Worm (Caenorhabditis elegans) whole organism, L1 larva: ENCODE data around the gene F59A1.11.
A peak's percentile ranks its signal among the peaks of the same experiment; 100 is the strongest.

Experiments
- C04F5.9 ChIP-seq: sonication (generic microtip); optimal IDR thresholded peaks from 2 replicates; lab custom pipeline; 2016; ENCODE audit warnings: missing genetic modification characterization, missing compliant biosample characterization
- C16A3.4 ChIP-seq: fragments of 150-350 bp; optimal IDR thresholded peaks from 2 replicates; lab custom pipeline; 2014; ENCODE audit warnings: missing biosample characterization, missing genetic modification characterization
- aha-1 ChIP-seq: fragments of 150-350 bp; optimal IDR thresholded peaks from 2 replicates; lab custom pipeline; 2014; ENCODE audit warnings: missing biosample characterization, missing genetic modification characterization
- blmp-1 ChIP-seq: fragments of 150-350 bp; optimal IDR thresholded peaks from 2 replicates; lab custom pipeline; 2014; ENCODE audit warnings: missing biosample characterization, missing genetic modification characterization
- ceh-8 ChIP-seq: fragments of 200-800 bp; sonication (Bioruptor generic); optimal IDR thresholded peaks from 2 replicates; lab custom pipeline; 2018; ENCODE audit warnings: mild to moderate bottlenecking, missing genetic modification characterization, moderate library complexity, missing compliant biosample characterization
- ceh-82 ChIP-seq, 3 experiments: fragments of 150-350 bp in 1 of 3; sonication (generic microtip) in 2 of 3; optimal IDR thresholded peaks; 2 replicates each; lab custom pipeline; 2014 to 2017; ENCODE audit warnings: missing biosample characterization in 3 of 3, missing genetic modification characterization in 3 of 3
- efl-1 ChIP-seq, 4 experiments: fragments of 150-350 bp; optimal IDR thresholded peaks in 3 of 4; peaks in 1 of 4; 1 replicate in 1 of 4; 2 replicates in 3 of 4; lab custom pipeline; 2014; ENCODE audit warnings: missing biosample characterization in 2 of 4, missing genetic modification characterization in 2 of 4, missing genetic modification reagents in 2 of 4
- egl-13 ChIP-seq: sonication (generic microtip); optimal IDR thresholded peaks from 2 replicates; lab custom pipeline; 2016; ENCODE audit warnings: missing genotype, missing genetic modification reagents, missing genetic modification characterization, missing compliant biosample characterization
- egl-27 ChIP-seq, 2 experiments: fragments of 150-350 bp in 1 of 2; sonication (generic microtip); optimal IDR thresholded peaks; 3 replicates each; lab custom pipeline; 2017 to 2018; ENCODE audit warnings: missing biosample characterization in 2 of 2, missing genetic modification characterization in 2 of 2, missing genetic modification reagents in 2 of 2
- ets-5 ChIP-seq: fragments of 200-800 bp; sonication (Bioruptor generic); IDR thresholded peaks from 2 replicates; pipeline ENCODE4 v1.3.6; 2022; ENCODE audit warnings: missing genetic modification characterization, missing compliant biosample characterization
- fkh-10 ChIP-seq: sonication (generic microtip); optimal IDR thresholded peaks from 2 replicates; lab custom pipeline; 2017; ENCODE audit warnings: missing biosample characterization, missing genetic modification reagents, missing genetic modification characterization
- fkh-4 ChIP-seq: sonication (generic microtip); optimal IDR thresholded peaks from 2 replicates; lab custom pipeline; 2016; ENCODE audit warnings: missing compliant biosample characterization, missing genetic modification characterization, borderline replicate concordance
- fkh-8 ChIP-seq: sonication (generic microtip); optimal IDR thresholded peaks from 2 replicates; lab custom pipeline; 2016; ENCODE audit warnings: mild to moderate bottlenecking, missing genetic modification characterization, missing compliant biosample characterization
- fos-1 ChIP-seq: fragments of 150-350 bp; optimal IDR thresholded peaks from 2 replicates; lab custom pipeline; 2014; ENCODE audit warnings: missing biosample characterization, missing genetic modification characterization
- lin-13 ChIP-seq: fragments of 150-350 bp; optimal IDR thresholded peaks from 2 replicates; lab custom pipeline; 2014; ENCODE audit warnings: missing biosample characterization, missing genetic modification reagents, missing genetic modification characterization
- lin-39 ChIP-seq: fragments of 150-350 bp; optimal IDR thresholded peaks from 2 replicates; lab custom pipeline; 2014; ENCODE audit warnings: missing biosample characterization, missing genetic modification reagents, missing genetic modification characterization
- mab-9 ChIP-seq: fragments of 200-800 bp; sonication (Bioruptor generic); IDR thresholded peaks from 2 replicates; pipeline ENCODE4 v1.3.6; 2022; ENCODE audit warnings: missing genetic modification reagents, missing genetic modification characterization, missing compliant biosample characterization
- nhr-11 ChIP-seq: fragments of 150-350 bp; optimal IDR thresholded peaks from 2 replicates; lab custom pipeline; 2014; ENCODE audit warnings: missing biosample characterization, missing genetic modification characterization
- nhr-12 ChIP-seq: sonication (generic microtip); optimal IDR thresholded peaks from 2 replicates; lab custom pipeline; 2017; ENCODE audit warnings: missing biosample characterization, missing genetic modification characterization
- nhr-19 ChIP-seq: fragments of 200-800 bp; sonication (Bioruptor generic); conservative IDR thresholded peaks from 2 replicates; pipeline ENCODE4 v1.3.6; 2022; ENCODE audit warnings: missing genetic modification characterization, missing compliant biosample characterization
- nhr-47 ChIP-seq: sonication (generic microtip); optimal IDR thresholded peaks from 2 replicates; lab custom pipeline; 2016; ENCODE audit warnings: mild to moderate bottlenecking, missing genetic modification characterization, moderate library complexity, missing compliant biosample characterization
- nhr-71 ChIP-seq: sonication (generic microtip); optimal IDR thresholded peaks from 2 replicates; lab custom pipeline; 2016; ENCODE audit warnings: mild to moderate bottlenecking, missing genetic modification characterization, moderate library complexity, missing compliant biosample characterization
- nhr-77 ChIP-seq: fragments of 150-350 bp; optimal IDR thresholded peaks from 2 replicates; lab custom pipeline; 2014; ENCODE audit warnings: missing biosample characterization, missing genetic modification characterization
- nhr-90 ChIP-seq: sonication (generic microtip); optimal IDR thresholded peaks from 2 replicates; lab custom pipeline; 2016; ENCODE audit warnings: mild to moderate bottlenecking, missing genetic modification characterization, missing compliant biosample characterization; ENCODE audit not compliant: poor library complexity
- pag-3 ChIP-seq: sonication (generic microtip); optimal IDR thresholded peaks from 2 replicates; lab custom pipeline; 2017; ENCODE audit warnings: missing genetic modification characterization, mild to moderate bottlenecking, missing compliant biosample characterization, antibody characterized with exemption, borderline replicate concordance; ENCODE audit not compliant: insufficient read depth
- pqm-1 ChIP-seq: sonication (generic microtip); optimal IDR thresholded peaks from 3 replicates; lab custom pipeline; 2017; ENCODE audit warnings: missing biosample characterization, missing genetic modification characterization
- snpc-4 ChIP-seq: fragments of 150-350 bp; optimal IDR thresholded peaks from 2 replicates; lab custom pipeline; 2014; ENCODE audit warnings: missing biosample characterization, missing genetic modification characterization
- sox-4 ChIP-seq: sonication (generic microtip); optimal IDR thresholded peaks from 2 replicates; lab custom pipeline; 2016; ENCODE audit warnings: missing genetic modification characterization, missing compliant biosample characterization
- sptf-1 ChIP-seq: fragments of 150-350 bp; optimal IDR thresholded peaks from 2 replicates; lab custom pipeline; 2014; ENCODE audit warnings: missing biosample characterization, missing genetic modification characterization
- sup-37 ChIP-seq: fragments of 200-800 bp; sonication (Bioruptor generic); optimal IDR thresholded peaks from 2 replicates; lab custom pipeline; 2018; ENCODE audit warnings: mild to moderate bottlenecking, missing genetic modification characterization, missing compliant biosample characterization
- swsn-7 ChIP-seq: sonication (generic microtip); optimal IDR thresholded peaks from 2 replicates; lab custom pipeline; 2016; ENCODE audit warnings: missing genetic modification characterization, missing compliant biosample characterization
- tbx-2 ChIP-seq: sonication (generic microtip); optimal IDR thresholded peaks from 2 replicates; lab custom pipeline; 2016; ENCODE audit warnings: missing genetic modification characterization, missing compliant biosample characterization
- tlp-1 ChIP-seq: fragments of 150-350 bp; optimal IDR thresholded peaks from 2 replicates; lab custom pipeline; 2014; ENCODE audit warnings: missing biosample characterization, missing genetic modification characterization
- unc-86 ChIP-seq: sonication (generic microtip); optimal IDR thresholded peaks from 2 replicates; lab custom pipeline; 2016; ENCODE audit warnings: missing genetic modification characterization, missing compliant biosample characterization
- vab-15 ChIP-seq: sonication (generic microtip); optimal IDR thresholded peaks from 2 replicates; lab custom pipeline; 2017; ENCODE audit warnings: missing genotype, mild to moderate bottlenecking, missing genetic modification characterization, missing compliant biosample characterization
- xbp-1 ChIP-seq: sonication (generic microtip); optimal IDR thresholded peaks from 2 replicates; lab custom pipeline; 2016; ENCODE audit warnings: missing genetic modification characterization, missing compliant biosample characterization
- zag-1 ChIP-seq: fragments of 150-350 bp; optimal IDR thresholded peaks from 2 replicates; lab custom pipeline; 2014; ENCODE audit warnings: missing biosample characterization, missing genetic modification characterization
- zip-4 ChIP-seq: fragments of 200-800 bp; sonication (Bioruptor generic); optimal IDR thresholded peaks from 2 replicates; lab custom pipeline; 2018; ENCODE audit warnings: mild to moderate bottlenecking, missing genetic modification characterization, moderate library complexity, missing compliant biosample characterization

F59A1.11 gene

DNA sequence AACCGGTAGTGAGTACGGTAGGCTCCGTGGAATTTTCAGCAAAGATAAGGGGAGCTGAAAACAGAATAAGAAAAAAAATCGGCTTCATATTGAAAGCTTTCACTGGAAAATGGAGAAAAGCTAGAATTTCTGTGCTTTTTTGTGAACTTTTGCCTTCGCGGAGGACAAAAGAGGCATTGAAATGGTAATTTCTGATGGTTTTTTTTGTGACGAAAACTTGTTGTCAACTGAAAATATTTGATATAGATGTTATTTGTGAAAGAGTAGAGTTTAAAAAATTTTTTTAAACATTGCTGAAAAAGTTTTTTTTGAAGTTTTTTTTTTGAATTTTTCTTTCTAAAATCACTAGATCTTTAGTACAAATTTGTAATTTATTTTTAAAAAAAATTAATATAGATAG is 21.0 kb upstream of the F59A1.11 start, which contains the start of gene F59A1.18:
Gene F59A1.18, minus strand, starts transcription at position 101 of the 400 bp plus-strand sequence.
- TF ChIP-seq egl-27 (tag; optimal IDR thresholded peaks at IDR 0.05; lab: Kevin White, UChicago): no peak
- no peak for TF ChIP-seq nhr-47 (tag; lab: Kevin White, UChicago)
- no peak for TF ChIP-seq unc-86 (tag; lab: Kevin White, UChicago)
- TF ChIP-seq vab-15 (tag; lab: Kevin White, UChicago): no peak
- no peak for TF ChIP-seq tbx-2 (tag; lab: Kevin White, UChicago)
- TF ChIP-seq blmp-1 (tag; lab: Kevin White, UChicago): no peak
- TF ChIP-seq zag-1: no peak
- TF ChIP-seq sptf-1 (tag; lab: Kevin White, UChicago): no peak
- TF ChIP-seq fos-1 (tag; lab: Kevin White, UChicago): no peak
- TF ChIP-seq, all 84 proteins: peak for 0

DNA sequence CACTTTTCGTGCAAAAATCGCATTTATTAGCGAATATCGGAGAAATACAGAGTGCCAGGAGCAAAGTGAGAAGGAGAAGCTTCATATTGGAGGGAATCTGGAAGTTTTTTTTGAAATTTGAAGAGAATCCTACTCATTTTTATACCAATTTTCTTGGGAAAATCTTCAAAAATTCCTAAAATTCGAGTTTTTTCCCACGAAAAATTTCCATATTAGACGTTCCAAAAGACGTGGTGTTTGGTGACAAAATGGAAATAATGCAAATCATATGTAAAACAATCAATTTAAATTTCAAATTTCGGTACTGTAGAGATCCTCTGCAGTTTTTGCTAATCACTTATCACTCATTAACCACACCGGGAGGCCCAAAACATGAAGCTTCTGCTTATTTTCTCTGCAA is 19.1 kb upstream of the F59A1.11 start, which contains the start of the genes F59A1.16 and F59A1.6:
Gene F59A1.16, minus strand, starts transcription at position 101 of the 400 bp plus-strand sequence.
Gene F59A1.6, plus strand, starts transcription at position 285 of the 400 bp plus-strand sequence.
- TF ChIP-seq mab-9 (GFP tag; lab: Robert Waterston, UW) (no peak), swsn-7 (tag; lab: Kevin White, UChicago) (no peak), fkh-8 (no peak), unc-86 (tag; lab: Kevin White, UChicago) (no peak), nhr-90 (tag; lab: Kevin White, UChicago) (no peak), sox-4 (tag; lab: Kevin White, UChicago) (no peak), C04F5.9 (no peak), nhr-77 (no peak), ets-5 (GFP tag; lab: Robert Waterston, UW) (no peak), aha-1 (tag; lab: Kevin White, UChicago) (no peak), fkh-10 (GFP tag; lab: Kevin White, UChicago) (no peak), xbp-1 (no peak), ceh-8 (GFP tag; lab: Kevin White, UChicago) (no peak), egl-13 (tag; lab: Kevin White, UChicago) (no peak)
- TF ChIP-seq, all 84 proteins: peak for 0

DNA sequence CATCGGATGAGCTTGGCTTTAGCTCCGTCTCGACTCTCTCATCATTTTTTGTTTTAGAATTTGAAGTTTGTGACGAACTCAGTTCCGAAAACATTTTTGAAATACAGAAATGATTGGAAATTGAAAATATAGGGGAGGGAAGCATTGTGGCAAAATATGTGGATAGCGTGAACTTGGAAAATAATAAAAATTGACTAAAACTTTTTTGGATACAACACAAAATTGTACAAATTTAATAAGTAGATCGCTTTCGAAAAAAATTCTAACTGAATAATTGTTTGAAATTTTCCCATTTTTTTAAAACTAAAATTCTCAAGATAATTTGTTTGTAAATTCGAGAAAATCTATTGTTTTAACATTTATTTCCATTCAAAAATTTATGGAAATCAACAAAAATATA is 18.0 kb upstream of the F59A1.11 start, which contains the start of gene F59A1.15:
Gene F59A1.15, minus strand, starts transcription at position 101 of the 400 bp plus-strand sequence.
- TF ChIP-seq sptf-1 (tag; lab: Kevin White, UChicago): no peak
- no peak for TF ChIP-seq nhr-12 (tag; lab: Kevin White, UChicago)
- TF ChIP-seq ceh-82 (tag; optimal IDR thresholded peaks at IDR 0.05; lab: Kevin White, UChicago): no peak
- TF ChIP-seq pqm-1 (tag; lab: Kevin White, UChicago): no peak
- TF ChIP-seq lin-39 (tag; lab: Kevin White, UChicago): no peak
- TF ChIP-seq zag-1: no peak
- no peak for TF ChIP-seq pag-3 (tag; lab: Kevin White, UChicago)
- TF ChIP-seq fkh-10 (GFP tag; lab: Kevin White, UChicago): no peak
- TF ChIP-seq nhr-11 (tag; lab: Kevin White, UChicago): no peak
- no peak for TF ChIP-seq nhr-19 (GFP tag; lab: Robert Waterston, UW)
- TF ChIP-seq xbp-1: no peak
- no peak for TF ChIP-seq zip-4 (GFP tag; lab: Kevin White, UChicago)
- no peak for TF ChIP-seq mab-9 (GFP tag; lab: Robert Waterston, UW)
- no peak for TF ChIP-seq C16A3.4
- no peak for TF ChIP-seq egl-27 (tag; optimal IDR thresholded peaks at IDR 0.05; lab: Kevin White, UChicago)
- no peak for TF ChIP-seq fkh-4 (tag; lab: Kevin White, UChicago)
- TF ChIP-seq tlp-1 (tag; lab: Kevin White, UChicago): no peak
- no peak for TF ChIP-seq lin-13 (GFP tag; lab: Kevin White, UChicago)
- TF ChIP-seq sup-37 (GFP tag; lab: Kevin White, UChicago): no peak

DNA sequence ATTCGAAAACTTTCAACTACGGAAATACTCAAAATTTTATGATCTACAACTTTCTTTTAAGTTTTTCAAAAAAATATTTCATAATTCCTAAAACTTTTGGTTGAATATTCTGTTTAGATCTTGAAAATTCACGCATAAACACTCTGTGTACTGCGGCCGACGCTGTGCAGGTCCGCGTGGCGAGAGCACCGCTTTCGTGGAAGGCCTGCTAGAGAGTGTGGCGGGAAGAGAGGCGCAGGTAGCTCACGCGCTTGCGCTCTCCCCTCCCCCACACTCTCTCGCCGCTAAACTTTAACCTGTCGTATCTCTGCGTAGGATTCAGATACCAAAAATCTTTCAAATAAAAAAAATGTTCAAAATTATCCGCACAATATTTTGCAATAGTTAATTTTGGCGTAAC is 17.5 kb upstream of the F59A1.11 start:
- TF ChIP-seq ceh-8 (GFP tag; lab: Kevin White, UChicago) (no peak), snpc-4 (tag; lab: Kevin White, UChicago) (no peak), efl-1 (optimal IDR thresholded peaks at IDR 0.05; lab: Kevin White, UChicago) (no peak), efl-1 (GFP tag; optimal IDR thresholded peaks at IDR 0.05 in 1 of 2; lab: Kevin White, UChicago) (peak in 1 of 2 experiments; percentile 4), swsn-7 (tag; lab: Kevin White, UChicago) (no peak), nhr-71 (tag; lab: Kevin White, UChicago) (no peak)
